Fruit fly (Drosophila melanogaster) whole organism, embryonic: ENCODE measurements around the gene CG6878.

Experiments used
- Antp ChIP-seq: fragments of 200-800 bp; sonication (Bioruptor generic); optimal IDR thresholded peaks from 3 replicates; lab custom pipeline; 2016; ENCODE audit warnings: missing biosample characterization, missing genetic modification characterization
- Awh ChIP-seq: fragments of 200-800 bp; sonication (Bioruptor generic); IDR thresholded peaks from 2 replicates; pipeline ENCODE4, ENCODE4 v1.3.6; 2022; ENCODE audit warnings: missing biosample characterization, missing genetic modification characterization
- CG1024 ChIP-seq: fragments of 200-800 bp; sonication (Bioruptor generic); IDR thresholded peaks from 2 replicates; pipeline ENCODE4 v1.3.6; 2022; ENCODE audit warnings: missing biosample characterization, missing genetic modification characterization
- CG11085 ChIP-seq: fragments of 200-800 bp; sonication (Bioruptor generic); IDR thresholded peaks from 2 replicates; pipeline ENCODE4 v1.3.6; 2022; ENCODE audit warnings: missing biosample characterization, missing genetic modification characterization
- CG11398 ChIP-seq: fragments of 200-800 bp; sonication (Bioruptor generic); optimal IDR thresholded peaks from 2 replicates; lab custom pipeline; 2016; ENCODE audit warnings: missing biosample characterization, missing genetic modification characterization
- CG11504 ChIP-seq: fragments of 200-800 bp; sonication (Bioruptor generic); optimal IDR thresholded peaks from 3 replicates; lab custom pipeline; 2019; ENCODE audit warnings: missing biosample characterization, mild to moderate bottlenecking, missing genetic modification characterization, moderate library complexity
- CG12219 ChIP-seq: fragments of 200-800 bp; sonication (Bioruptor generic); optimal IDR thresholded peaks from 3 replicates; lab custom pipeline; 2018; ENCODE audit warnings: missing biosample characterization, mild to moderate bottlenecking, missing genetic modification characterization
- CG13123 ChIP-seq: fragments of 200-800 bp; sonication (Bioruptor generic); optimal IDR thresholded peaks from 2 replicates; lab custom pipeline; 2016; ENCODE audit warnings: missing biosample characterization, missing genetic modification characterization
- CG13296 ChIP-seq: fragments of 200-800 bp; sonication (Bioruptor generic); optimal IDR thresholded peaks from 3 replicates; lab custom pipeline; 2018; ENCODE audit warnings: missing biosample characterization, mild to moderate bottlenecking, missing genetic modification characterization
- CG13894 ChIP-seq: fragments of 200-800 bp; sonication (Bioruptor generic); optimal IDR thresholded peaks from 3 replicates; lab custom pipeline; 2018; ENCODE audit warnings: missing biosample characterization, mild to moderate bottlenecking, missing genetic modification characterization, moderate library complexity
- CG15269 ChIP-seq: fragments of 200-800 bp; sonication (Bioruptor generic); optimal IDR thresholded peaks from 2 replicates; lab custom pipeline; 2018; ENCODE audit warnings: missing biosample characterization, mild to moderate bottlenecking, missing genetic modification characterization, moderate library complexity
- CG15479 ChIP-seq: fragments of 200-800 bp; sonication (Bioruptor generic); optimal IDR thresholded peaks from 3 replicates; lab custom pipeline; 2019; ENCODE audit warnings: missing biosample characterization, mild to moderate bottlenecking, missing genetic modification characterization, moderate library complexity
- CG17568 ChIP-seq: fragments of 200-800 bp; sonication (Bioruptor generic); optimal IDR thresholded peaks from 2 replicates; lab custom pipeline; 2018; ENCODE audit warnings: missing biosample characterization, mild to moderate bottlenecking, missing genetic modification characterization, moderate library complexity
- CG18262 ChIP-seq: fragments of 200-800 bp; optimal IDR thresholded peaks from 3 replicates; lab custom pipeline; 2019; ENCODE audit warnings: missing biosample characterization, mild to moderate bottlenecking, missing genetic modification characterization, moderate library complexity
- CG30431 ChIP-seq: fragments of 200-800 bp; sonication (Bioruptor generic); optimal IDR thresholded peaks from 2 replicates; lab custom pipeline; 2017; ENCODE audit warnings: missing biosample characterization, missing genetic modification characterization
- CG31441 ChIP-seq: fragments of 200-800 bp; sonication (Bioruptor generic); IDR thresholded peaks from 2 replicates; pipeline ENCODE4 v1.3.6; 2022; ENCODE audit warnings: missing biosample characterization, missing genetic modification characterization
- CG6683 ChIP-seq: fragments of 200-800 bp; sonication (Bioruptor generic); optimal IDR thresholded peaks from 2 replicates; lab custom pipeline; 2017; ENCODE audit warnings: missing biosample characterization, mild to moderate bottlenecking, missing genetic modification characterization, missing genetic modification reagents
- Dbx ChIP-seq: fragments of 200-800 bp; sonication (Bioruptor generic); IDR thresholded peaks from 3 replicates; pipeline ENCODE4 v1.3.6; 2022; ENCODE audit warnings: missing biosample characterization, missing genetic modification characterization
- Dip2 ChIP-seq: fragments of 200-800 bp; sonication (Bioruptor generic); IDR thresholded peaks from 2 replicates; pipeline ENCODE4 v1.3.6; 2022; ENCODE audit warnings: missing biosample characterization, missing genetic modification characterization
- Gsc ChIP-seq: fragments of 200-800 bp; sonication (Bioruptor generic); IDR thresholded peaks from 2 replicates; pipeline ENCODE4 v1.3.6; 2022; ENCODE audit warnings: missing biosample characterization, missing genetic modification characterization
- Lhr ChIP-seq: fragments of 200-800 bp; sonication (Bioruptor generic); optimal IDR thresholded peaks from 3 replicates; lab custom pipeline; 2017; ENCODE audit warnings: mild to moderate bottlenecking, missing biosample characterization, missing genetic modification reagents, missing genetic modification characterization
- Optix ChIP-seq: fragments of 200-800 bp; sonication (Bioruptor generic); IDR thresholded peaks from 3 replicates; pipeline ENCODE4 v1.3.6; 2022; ENCODE audit warnings: missing biosample characterization, missing genetic modification characterization
- Pdp1 ChIP-seq, 2 experiments: fragments of 200-800 bp; sonication (Bioruptor generic); optimal IDR thresholded peaks; 3 replicates each; lab custom pipeline; 2016; ENCODE audit warnings: missing biosample characterization in 2 of 2, missing genetic modification characterization in 2 of 2, mild to moderate bottlenecking in 1 of 2, moderate library complexity in 1 of 2
- Rfx ChIP-seq: fragments of 200-800 bp; sonication (Bioruptor generic); IDR thresholded peaks from 2 replicates; pipeline ENCODE4 v1.3.6; 2022; ENCODE audit warnings: missing biosample characterization, missing genetic modification characterization
- Stat92E ChIP-seq, 3 experiments: fragments of >200 bp in 2 of 3; fragments of 200-800 bp in 1 of 3; sonication (Bioruptor generic) in 1 of 3; optimal IDR thresholded peaks; 2 replicates each; lab custom pipeline; 2017 to 2019; ENCODE audit warnings: missing biosample characterization in 3 of 3, missing genetic modification characterization in 3 of 3, mild to moderate bottlenecking in 1 of 3, moderate library complexity in 1 of 3
- Xbp1 ChIP-seq: fragments of 200-800 bp; sonication (Bioruptor generic); optimal IDR thresholded peaks from 3 replicates; lab custom pipeline; 2016; ENCODE audit warnings: missing biosample characterization, mild to moderate bottlenecking, missing genetic modification characterization
- Xrp1 ChIP-seq: fragments of 200-800 bp; sonication (Bioruptor generic); IDR thresholded peaks from 2 replicates; pipeline ENCODE4 v1.3.6; 2022; ENCODE audit warnings: missing biosample characterization, missing genetic modification characterization
- amos ChIP-seq: fragments of 200-800 bp; sonication (Bioruptor generic); IDR thresholded peaks from 2 replicates; pipeline ENCODE4 v1.3.6; 2022; ENCODE audit warnings: missing biosample characterization, missing genetic modification characterization; ENCODE audit not compliant: partially characterized antibody
- ase ChIP-seq: fragments of 200-800 bp; sonication (Bioruptor generic); IDR thresholded peaks from 3 replicates; pipeline ENCODE4 v1.3.6; 2022; ENCODE audit warnings: missing biosample characterization, missing genetic modification characterization
- bowl ChIP-seq: fragments of 200-800 bp; sonication (Bioruptor generic); IDR thresholded peaks from 2 replicates; pipeline ENCODE4 v1.3.6; 2022; ENCODE audit warnings: missing biosample characterization, missing genetic modification characterization
- br ChIP-seq: fragments of >200 bp; optimal IDR thresholded peaks from 2 replicates; lab custom pipeline; 2017
- corto ChIP-seq: fragments of 200-800 bp; sonication (Bioruptor generic); optimal IDR thresholded peaks from 2 replicates; lab custom pipeline; 2016; ENCODE audit warnings: missing biosample characterization, mild to moderate bottlenecking, missing genetic modification characterization, moderate library complexity
- crol ChIP-seq: fragments of 200-800 bp; sonication (Bioruptor generic); IDR thresholded peaks from 2 replicates; pipeline ENCODE4 v1.3.6; 2022; ENCODE audit warnings: missing biosample characterization, missing genetic modification characterization
- da ChIP-seq: fragments of 200-800 bp; sonication (Bioruptor generic); optimal IDR thresholded peaks from 2 replicates; lab custom pipeline; 2016; ENCODE audit warnings: missing biosample characterization, missing genetic modification characterization
- dan ChIP-seq: fragments of 200-800 bp; sonication (Bioruptor generic); IDR thresholded peaks from 2 replicates; pipeline ENCODE4 v1.3.6; 2022; ENCODE audit warnings: missing biosample characterization, missing genetic modification characterization
- danr ChIP-seq: fragments of 200-800 bp; sonication (Bioruptor generic); IDR thresholded peaks from 2 replicates; pipeline ENCODE4 v1.3.6; 2022; ENCODE audit warnings: missing biosample characterization, missing genetic modification characterization
- gcm2 ChIP-seq: fragments of 200-800 bp; sonication (Bioruptor generic); optimal IDR thresholded peaks from 2 replicates; lab custom pipeline; 2016; ENCODE audit warnings: missing biosample characterization, missing genetic modification characterization
- kah ChIP-seq: fragments of 200-800 bp; sonication (Bioruptor generic); optimal IDR thresholded peaks from 2 replicates; lab custom pipeline; 2018; ENCODE audit warnings: missing biosample characterization, mild to moderate bottlenecking, missing genetic modification characterization
- kay ChIP-seq: fragments of 200-800 bp; sonication (Bioruptor generic); optimal IDR thresholded peaks from 2 replicates; lab custom pipeline; 2016; ENCODE audit warnings: missing biosample characterization, missing genetic modification characterization
- klu ChIP-seq: fragments of 200-800 bp; sonication (Bioruptor generic); IDR thresholded peaks from 2 replicates; pipeline ENCODE4 v1.3.6; 2022; ENCODE audit warnings: missing biosample characterization, missing genetic modification characterization
- lilli ChIP-seq: fragments of 200-800 bp; sonication (Bioruptor generic); optimal IDR thresholded peaks from 3 replicates; lab custom pipeline; 2016; ENCODE audit warnings: missing biosample characterization, missing genetic modification characterization
- luna ChIP-seq: fragments of 200-800 bp; sonication (Bioruptor generic); optimal IDR thresholded peaks from 2 replicates; lab custom pipeline; 2016; ENCODE audit warnings: missing biosample characterization, missing genetic modification characterization
- pho ChIP-seq: fragments of 200-800 bp; sonication (Bioruptor generic); optimal IDR thresholded peaks from 2 replicates; lab custom pipeline; 2016; ENCODE audit warnings: missing biosample characterization, missing genetic modification characterization
- pita ChIP-seq: fragments of 200-800 bp; sonication (Bioruptor generic); optimal IDR thresholded peaks from 2 replicates; lab custom pipeline; 2017; ENCODE audit warnings: missing biosample characterization, mild to moderate bottlenecking, missing genetic modification characterization
- schlank ChIP-seq: fragments of 200-800 bp; sonication (Bioruptor generic); optimal IDR thresholded peaks from 2 replicates; lab custom pipeline; 2018; ENCODE audit warnings: missing biosample characterization, mild to moderate bottlenecking, missing genetic modification characterization
- slou ChIP-seq: fragments of 200-800 bp; sonication (Bioruptor generic); optimal IDR thresholded peaks from 3 replicates; lab custom pipeline; 2016; ENCODE audit warnings: missing biosample characterization, missing genetic modification characterization
- stwl ChIP-seq: fragments of 200-800 bp; sonication (Bioruptor generic); optimal IDR thresholded peaks from 3 replicates; lab custom pipeline; 2018; ENCODE audit warnings: missing biosample characterization, mild to moderate bottlenecking, missing genetic modification characterization, moderate library complexity
- sug ChIP-seq: fragments of 200-800 bp; optimal IDR thresholded peaks from 2 replicates; lab custom pipeline; 2019; ENCODE audit warnings: missing biosample characterization, mild to moderate bottlenecking, missing genetic modification characterization, moderate library complexity
- tgo ChIP-seq: fragments of 200-800 bp; sonication (Bioruptor generic); IDR thresholded peaks from 3 replicates; pipeline ENCODE4 v1.3.6; 2022; ENCODE audit warnings: missing biosample characterization, missing genetic modification characterization
- ttk ChIP-seq: fragments of 200-800 bp; sonication (Bioruptor generic); IDR thresholded peaks from 2 replicates; pipeline ENCODE4 v2.1.2; 2022; ENCODE audit warnings: missing biosample characterization, missing genetic modification characterization
- tx ChIP-seq: fragments of 200-800 bp; sonication (Bioruptor generic); optimal IDR thresholded peaks from 2 replicates; lab custom pipeline; 2016; ENCODE audit warnings: missing biosample characterization, missing genetic modification characterization
- vfl ChIP-seq: fragments of 200-800 bp; sonication (Bioruptor generic); optimal IDR thresholded peaks from 2 replicates; lab custom pipeline; 2016; ENCODE audit warnings: missing biosample characterization, missing genetic modification characterization
- zen ChIP-seq: fragments of 200-800 bp; sonication (Bioruptor generic); optimal IDR thresholded peaks from 3 replicates; lab custom pipeline; 2018; ENCODE audit warnings: missing biosample characterization, mild to moderate bottlenecking, missing genetic modification characterization, moderate library complexity

The CG6878 gene

dm6 chr3L:15163414-15163813 is 1.8 kb downstream of the CG6878 start, which contains the start of gene CG7011 (continued):
- TF ChIP-seq CG18262 (tag; lab: Kevin White, UChicago) (no peak), klu (no peak), br (no peak), CG11504 (no peak), slou (GFP tag; lab: Kevin White, UChicago) (no peak), danr (no peak), bowl (GFP tag; lab: Robert Waterston, UW) (no peak), dan (GFP tag; lab: Robert Waterston, UW) (no peak), Pdp1 (GFP tag; optimal IDR thresholded peaks at IDR 0.05; lab: Kevin White, UChicago) (peak in 1 of 2 experiments; percentile 53), Xrp1 (no peak), CG15479 (GFP tag; lab: Kevin White, UChicago) (peak; percentile 55), Awh (GFP tag; lab: Robert Waterston, UW) (no peak), CG13894 (no peak), Xbp1 (GFP tag; lab: Kevin White, UChicago) (peak; percentile 54), lilli (GFP tag; lab: Kevin White, UChicago) (no peak), crol (GFP tag; lab: Robert Waterston, UW) (no peak), CG15269 (tag; lab: Kevin White, UChicago) (no peak), tgo (GFP tag; lab: Robert Waterston, UW) (no peak), amos (peak; percentile 76), vfl (GFP tag; lab: Kevin White, UChicago) (no peak), Lhr (GFP tag; lab: Kevin White, UChicago) (peak; percentile 2), corto (GFP tag; lab: Kevin White, UChicago) (no peak), CG13296 (GFP tag; lab: Kevin White, UChicago) (no peak), CG6683 (GFP tag; lab: Kevin White, UChicago) (no peak), kay (GFP tag; lab: Kevin White, UChicago) (no peak), CG12219 (GFP tag; lab: Kevin White, UChicago) (no peak), CG11398 (GFP tag; lab: Kevin White, UChicago) (no peak), CG11085 (GFP tag; lab: Robert Waterston, UW) (no peak), stwl (tag; lab: Kevin White, UChicago) (peak; percentile 78), pita (GFP tag; lab: Kevin White, UChicago) (no peak), gcm2 (no peak), ase (no peak), Gsc (GFP tag; lab: Robert Waterston, UW) (no peak), sug (tag; lab: Kevin White, UChicago) (no peak), Dbx (GFP tag; lab: Robert Waterston, UW) (no peak), CG1024 (no peak), ttk (GFP tag; lab: Robert Waterston, UW) (no peak), zen (no peak), CG30431 (GFP tag; lab: Kevin White, UChicago) (no peak), pho (GFP tag; lab: Kevin White, UChicago) (no peak), Antp (GFP tag; lab: Kevin White, UChicago) (no peak), CG31441 (GFP tag; lab: Robert Waterston, UW) (no peak), schlank (tag; lab: Kevin White, UChicago) (no peak), da (GFP tag; lab: Kevin White, UChicago) (peak; percentile 39), Optix (GFP tag; lab: Robert Waterston, UW) (no peak), Rfx (no peak), tx (GFP tag; lab: Kevin White, UChicago) (no peak), CG17568 (GFP tag; lab: Kevin White, UChicago) (no peak), CG13123 (GFP tag; lab: Kevin White, UChicago) (no peak), luna (GFP tag; lab: Kevin White, UChicago) (no peak), Dip2 (GFP tag; lab: Robert Waterston, UW) (no peak), kah (GFP tag; lab: Kevin White, UChicago) (peak; percentile 32), Stat92E (GFP tag; optimal IDR thresholded peaks at IDR 0.05; lab: Kevin White, UChicago) (no peak)
